Worm (Caenorhabditis elegans) whole organism, L4 larva: ENCODE measurements around the gene str-124.

Experiments
- nhr-237 ChIP-seq: sonication (generic microtip); optimal IDR thresholded peaks from 2 replicates; lab custom pipeline; 2017; ENCODE audit warnings: missing biosample characterization, missing genetic modification characterization
- tag-97 ChIP-seq: fragments of 200-800 bp; sonication (Bioruptor generic); IDR thresholded peaks from 2 replicates; pipeline ENCODE4 v1.3.6; 2022; ENCODE audit warnings: missing genetic modification characterization, missing compliant biosample characterization
- zip-2 ChIP-seq: fragments of 150-350 bp; optimal IDR thresholded peaks from 2 replicates; lab custom pipeline; 2014; ENCODE audit warnings: missing biosample characterization, missing genetic modification characterization

ce11 chrX:12750805-12751204 is 36.9 kb upstream of the str-124 start:
- TF ChIP-seq tag-97 (no peak), nhr-237 (tag; lab: Kevin White, UChicago) (no peak), zip-2 (tag; lab: Kevin White, UChicago) (no peak)
